Worm (Caenorhabditis elegans): Measurements from ENCODE around the gene T05C7.8.
"Not testable (repeated sequence)": the region's sequence is repeated elsewhere in the genome, so short reads cannot be mapped to it uniquely, and the experiment has no call there.

The T05C7.8 gene

ce11 chrIV:51219-51618 is 25.0 kb upstream of the T05C7.8 start (continued):
- TF ChIP-seq aptf-2 (GFP tag; conservative IDR thresholded peaks at IDR 0.05), result no peak
- no peak for TF ChIP-seq let-607 (tag; optimal IDR thresholded peaks at IDR 0.05)
- TF ChIP-seq B0019.2 (GFP tag; conservative IDR thresholded peaks at IDR 0.05), result no peak
- no peak for TF ChIP-seq egl-44 (GFP tag; IDR thresholded peaks at IDR 0.05)
- TF ChIP-seq lin-26 (GFP tag; IDR thresholded peaks at IDR 0.05), result 0 out of 2 replicates have a peak, but pooled peaks have one; percentile 34

- TF ChIP-seq hsf-1 (GFP tag; IDR thresholded peaks at IDR 0.05) (no peak), egrh-3 (GFP tag; IDR thresholded peaks at IDR 0.05) (no peak), nhr-179 (tag; optimal IDR thresholded peaks at IDR 0.05) (no peak), B0035.1 (tag; optimal IDR thresholded peaks at IDR 0.05) (no peak), sptf-2 (GFP tag; optimal IDR thresholded peaks at IDR 0.05) (no peak), nhr-90 (tag; optimal IDR thresholded peaks at IDR 0.05) (no peak), chd-7 (tag; optimal IDR thresholded peaks at IDR 0.05) (no peak), Y95B8A.8 (GFP tag; IDR thresholded peaks at IDR 0.05) (no peak), him-1 (tag; optimal IDR thresholded peaks at IDR 0.05) (no peak), attf-5 (GFP tag; optimal IDR thresholded peaks at IDR 0.05) (no peak), dpl-1 (GFP tag; optimal IDR thresholded peaks at IDR 0.05) (no peak), ztf-18 (tag; optimal IDR thresholded peaks at IDR 0.05) (no peak), F39B2.1 (GFP tag; IDR thresholded peaks at IDR 0.05) (no peak), ceh-79 (tag; optimal IDR thresholded peaks at IDR 0.05) (no peak)
These were observed 22.6 kb upstream of the T05C7.8 start, which contains the start of gene T05C7.4 for ce11 chrIV:53539-53938. T05C7.4 (minus strand) TSS chrIV:53639.

- TF ChIP-seq ets-4 (GFP tag; optimal IDR thresholded peaks at IDR 0.05), result no peak
- TF ChIP-seq madf-8 (GFP tag; conservative IDR thresholded peaks at IDR 0.05), result no peak
- no peak for TF ChIP-seq let-607 (tag; optimal IDR thresholded peaks at IDR 0.05)
- TF ChIP-seq F52B5.7 (tag; optimal IDR thresholded peaks at IDR 0.05), result no peak
- no peak for TF ChIP-seq ztf-18 (tag; optimal IDR thresholded peaks at IDR 0.05)
- TF ChIP-seq F49E8.2 (tag; optimal IDR thresholded peaks at IDR 0.05; ENCODE audit: insufficient read depth), result no peak
- TF ChIP-seq rcor-1 (GFP tag; IDR thresholded peaks at IDR 0.05), result no peak
- TF ChIP-seq nfya-2 (GFP tag; IDR thresholded peaks at IDR 0.05), result no peak
- TF ChIP-seq ama-1 (optimal IDR thresholded peaks at IDR 0.05), result no peak
- TF ChIP-seq ama-1 (GFP tag; optimal IDR thresholded peaks at IDR 0.05), result no peak
- TF ChIP-seq ztf-26 (tag; optimal IDR thresholded peaks at IDR 0.05), result no peak
- TF ChIP-seq B0336.3 (GFP tag; IDR thresholded peaks at IDR 0.05), result no peak
- TF ChIP-seq aptf-3 (GFP tag; IDR thresholded peaks at IDR 0.05), result no peak
- no peak for TF ChIP-seq lsy-27 (tag; optimal IDR thresholded peaks at IDR 0.05; ENCODE audit: borderline replicate concordance, insufficient read depth)
- TF ChIP-seq F10E7.11 (tag; optimal IDR thresholded peaks at IDR 0.05), result no peak
- TF ChIP-seq lin-26 (GFP tag; IDR thresholded peaks at IDR 0.05), result no peak
- TF ChIP-seq snpc-1.3 (tag; optimal IDR thresholded peaks at IDR 0.05; ENCODE audit: insufficient read depth), result no peak
- TF ChIP-seq him-1 (tag; optimal IDR thresholded peaks at IDR 0.05), result no peak
- no peak for TF ChIP-seq ztf-6 (GFP tag; IDR thresholded peaks at IDR 0.05)
These were observed 17.4 kb upstream of the T05C7.8 start, which contains the start of gene T05C7.5 for ce11 chrIV:58818-59217. T05C7.5 (minus strand) TSS chrIV:58918.

ce11 chrIV:61448-61847 is 14.7 kb upstream of the T05C7.8 start, which contains the start of gene T05C7.7:
T05C7.7 (plus strand) TSS chrIV:61748.
- not testable (repeated sequence) for TF ChIP-seq F33H1.4 (GFP tag; IDR thresholded peaks at IDR 0.05); cebp-2 (GFP tag; IDR thresholded peaks at IDR 0.05); ets-4 (GFP tag; optimal IDR thresholded peaks at IDR 0.05)

Measured in whole organism, young adult.